Fruit fly (Drosophila melanogaster): Measurements from ENCODE around the gene gammaSnap2.

The gammaSnap2 gene

DNA sequence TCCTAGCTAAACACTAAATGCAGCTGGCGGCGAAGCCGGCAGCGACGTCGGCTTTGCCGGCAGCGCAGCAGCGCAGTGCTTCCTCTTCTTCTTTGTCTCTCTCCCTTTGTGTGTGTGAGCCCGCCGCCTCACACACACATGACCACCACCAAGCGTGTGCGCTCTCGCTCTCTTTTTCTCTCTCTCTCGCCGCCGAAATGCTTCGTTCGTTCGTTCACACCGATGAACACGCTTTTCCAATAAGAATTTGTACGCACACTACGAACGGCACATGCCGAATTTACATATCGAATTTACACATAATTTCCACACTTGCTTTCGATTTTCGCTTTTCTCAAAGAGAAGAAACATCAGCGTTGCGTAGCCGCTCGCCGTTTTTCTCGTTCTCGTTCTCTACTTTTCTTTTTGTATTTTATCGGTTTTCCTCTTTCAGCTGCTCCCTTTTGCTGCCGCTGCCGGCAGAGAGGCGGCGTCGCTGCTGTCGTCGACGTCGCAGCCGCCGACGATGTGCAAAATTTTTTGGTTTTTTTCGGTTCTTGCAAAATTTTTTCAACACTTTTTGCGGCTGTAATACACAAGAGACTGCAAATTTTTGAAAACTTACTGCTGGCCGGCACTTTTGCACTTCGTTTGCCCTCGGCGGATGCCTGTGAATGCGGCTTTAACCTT lies 11.9 kb downstream of the gammaSnap2 start (continued):
- TF ChIP-seq Med (GFP tag) (peak; percentile 82), dm (GFP tag; optimal IDR thresholded peaks at IDR 0.05) (peak; percentile 10), CG31441 (GFP tag; IDR thresholded peaks at IDR 0.05) (peak; percentile 23; the same call in 1 of the 2 replicates), Gug (GFP tag; IDR thresholded peaks at IDR 0.05) (no peak), Fer1 (GFP tag; optimal IDR thresholded peaks at IDR 0.05) (peak; percentile 56), sd (tag; optimal IDR thresholded peaks at IDR 0.05) (peak; percentile 89), prd (optimal IDR thresholded peaks at IDR 0.05) (no peak), prd (GFP tag; IDR thresholded peaks at IDR 0.05) (0 out of 3 replicates have a peak, but pooled peaks have one; percentile 16), CG15479 (GFP tag; optimal IDR thresholded peaks at IDR 0.05) (peak; percentile 26), CG32532 (GFP tag; IDR thresholded peaks at IDR 0.05) (peak; percentile 60; the same call in 1 of the 2 replicates), zfh1 (GFP tag; IDR thresholded peaks at IDR 0.05) (no peak), ara (GFP tag; IDR thresholded peaks at IDR 0.05) (0 out of 2 replicates have a peak, but pooled peaks have one; percentile 17), CG34224 (GFP tag; IDR thresholded peaks at IDR 0.05; ENCODE audit: partially characterized antibody) (peak; percentile 54; the same call in 1 of the 3 replicates), CG6654 (GFP tag; optimal IDR thresholded peaks at IDR 0.05) (no peak), kni (GFP tag; optimal IDR thresholded peaks at IDR 0.05) (peak; percentile 9), pros (GFP tag; optimal IDR thresholded peaks at IDR 0.05) (peak; percentile 46), CG3065 (GFP tag; optimal IDR thresholded peaks at IDR 0.05) (no peak), Drgx (GFP tag; IDR thresholded peaks at IDR 0.05) (peak; percentile 52; the same call in 1 of the 2 replicates), CG6813 (GFP tag; optimal IDR thresholded peaks at IDR 0.05) (no peak), D19A (tag; optimal IDR thresholded peaks at IDR 0.05) (peak; percentile 94)

DNA sequence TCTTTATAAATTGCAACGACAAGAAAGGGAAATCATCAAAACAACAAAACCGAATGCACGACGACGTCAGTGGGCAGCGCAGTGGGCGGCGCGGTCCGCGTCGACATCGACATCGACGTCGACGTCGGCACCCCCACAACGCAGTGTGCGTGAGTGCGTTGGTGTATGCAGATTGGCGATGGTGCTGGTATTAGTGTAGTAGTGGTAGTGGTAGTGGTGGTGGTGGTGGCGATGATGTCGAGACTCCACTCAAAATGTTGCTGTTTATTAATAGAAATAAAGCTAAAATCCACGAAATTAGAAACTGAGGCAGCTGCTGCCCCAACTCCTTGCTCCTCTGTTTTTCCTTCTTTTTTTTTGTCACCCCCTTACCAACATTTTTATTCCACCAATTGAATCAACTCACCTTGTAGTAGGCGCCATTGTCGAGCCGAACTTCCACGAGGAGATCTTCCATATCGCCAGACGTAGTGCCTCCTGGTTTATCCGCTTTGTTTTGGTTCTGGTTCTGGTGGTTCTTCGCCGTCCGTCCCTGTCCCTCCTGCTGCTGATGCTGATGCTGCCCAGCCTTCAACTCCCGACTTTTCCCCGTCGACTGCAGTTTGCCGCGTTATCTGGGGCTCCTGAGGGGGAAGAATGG lies 12.8 kb downstream of the gammaSnap2 start:
- peak; percentile 3 for TF ChIP-seq CG2116 (GFP tag; optimal IDR thresholded peaks at IDR 0.05)
- peak; percentile 37 for TF ChIP-seq CG17385 (GFP tag; optimal IDR thresholded peaks at IDR 0.05)
- TF ChIP-seq CG17186 (GFP tag; optimal IDR thresholded peaks at IDR 0.05), result no peak
- TF ChIP-seq Med (GFP tag), result peak; percentile 64
- TF ChIP-seq Nf-YB (GFP tag; optimal IDR thresholded peaks at IDR 0.05), result peak; percentile 56
- no peak for TF ChIP-seq crc (GFP tag; optimal IDR thresholded peaks at IDR 0.05)
- TF ChIP-seq bbx (GFP tag; IDR thresholded peaks at IDR 0.05; ENCODE audit: partially characterized antibody), result peak; percentile 46; the same call in 1 of the 2 replicates
- peak; percentile 50 for TF ChIP-seq ssp (GFP tag; IDR thresholded peaks at IDR 0.05)
- peak; percentile 24 for TF ChIP-seq Deaf1 (tag; optimal IDR thresholded peaks at IDR 0.05)
- no peak for TF ChIP-seq CG2202 (tag; optimal IDR thresholded peaks at IDR 0.05)
- TF ChIP-seq z (GFP tag; IDR thresholded peaks at IDR 0.05), result peak; percentile 82
- TF ChIP-seq CG12769 (tag; optimal IDR thresholded peaks at IDR 0.05), result peak; percentile 4
- TF ChIP-seq gfzf (GFP tag; optimal IDR thresholded peaks at IDR 0.05), result no peak
- TF ChIP-seq vvl (GFP tag; IDR thresholded peaks at IDR 0.05), result 0 out of 2 replicates have a peak, but pooled peaks have one; percentile 15
- TF ChIP-seq wdn (GFP tag; IDR thresholded peaks at IDR 0.05), result 0 out of 2 replicates have a peak, but pooled peaks have one; percentile 9
- TF ChIP-seq cg (GFP tag; optimal IDR thresholded peaks at IDR 0.05), result peak; percentile 91
- TF ChIP-seq row (GFP tag; IDR thresholded peaks at IDR 0.05), result peak; percentile 37; the same call in 2 of the 3 replicates
- TF ChIP-seq Adf1 (GFP tag; IDR thresholded peaks at IDR 0.05), result peak; percentile 97
- TF ChIP-seq CG7963 (GFP tag; IDR thresholded peaks at IDR 0.05; ENCODE audit: partially characterized antibody), result 0 out of 3 replicates have a peak, but pooled peaks have one; percentile 11
- peak; percentile 29; the same call in 1 of the 4 replicates for TF ChIP-seq chinmo (GFP tag; IDR thresholded peaks at IDR 0.05; ENCODE audit: partially characterized antibody)
- peak; percentile 94 for TF ChIP-seq sr (GFP tag; IDR thresholded peaks at IDR 0.05)
- peak; percentile 51 for TF ChIP-seq crol (GFP tag; IDR thresholded peaks at IDR 0.05)
- TF ChIP-seq nerfin-2 (GFP tag; IDR thresholded peaks at IDR 0.05; ENCODE audit: partially characterized antibody), result 0 out of 2 replicates have a peak, but pooled peaks have one; percentile 27
- no peak for TF ChIP-seq Dip3 (GFP tag; optimal IDR thresholded peaks at IDR 0.05)

All from whole organism, embryonic.